Fruit fly (Drosophila melanogaster) whole organism, embryonic: Measurements from ENCODE around the gene Mct1.

Experiments
- CG10462 ChIP-seq: fragments of 200-800 bp; sonication (Bioruptor generic); optimal IDR thresholded peaks from 2 replicates; lab custom pipeline; 2016; ENCODE audit warnings: missing biosample characterization, missing genetic modification characterization
- CG11560 ChIP-seq: fragments of 200-800 bp; sonication (Bioruptor generic); IDR thresholded peaks from 3 replicates; pipeline ENCODE4 v1.3.6; 2022; ENCODE audit warnings: missing biosample characterization, missing genetic modification characterization
- CG12155 ChIP-seq: fragments of 200-800 bp; sonication (Bioruptor generic); optimal IDR thresholded peaks from 3 replicates; lab custom pipeline; 2016; ENCODE audit warnings: missing biosample characterization, missing genetic modification characterization
- CG12299 ChIP-seq: fragments of 200-800 bp; sonication (Bioruptor generic); optimal IDR thresholded peaks from 2 replicates; lab custom pipeline; 2018; ENCODE audit warnings: missing biosample characterization, mild to moderate bottlenecking, missing genetic modification characterization
- CG12659 ChIP-seq: fragments of 200-800 bp; sonication (Bioruptor generic); optimal IDR thresholded peaks from 3 replicates; lab custom pipeline; 2017; ENCODE audit warnings: mild to moderate bottlenecking, missing biosample characterization, missing genetic modification reagents, missing genetic modification characterization
- CG13775 ChIP-seq: fragments of 200-800 bp; sonication (Bioruptor generic); optimal IDR thresholded peaks from 3 replicates; lab custom pipeline; 2017; ENCODE audit warnings: missing biosample characterization, mild to moderate bottlenecking, missing genetic modification characterization
- CG1529 ChIP-seq: fragments of 200-800 bp; sonication (Bioruptor generic); optimal IDR thresholded peaks from 3 replicates; lab custom pipeline; 2018; ENCODE audit warnings: missing biosample characterization, missing genetic modification characterization
- CG1647 ChIP-seq: fragments of 200-800 bp; sonication (Bioruptor generic); optimal IDR thresholded peaks from 3 replicates; lab custom pipeline; 2016; ENCODE audit warnings: missing biosample characterization, missing genetic modification characterization
- CG1792 ChIP-seq: fragments of 200-800 bp; sonication (Bioruptor generic); optimal IDR thresholded peaks from 2 replicates; lab custom pipeline; 2016; ENCODE audit warnings: missing biosample characterization, missing genetic modification characterization
- CG33557 ChIP-seq: fragments of 200-800 bp; sonication (Bioruptor generic); optimal IDR thresholded peaks from 2 replicates; lab custom pipeline; 2019; ENCODE audit warnings: missing biosample characterization, mild to moderate bottlenecking, missing genetic modification characterization, moderate library complexity
- CG3407 ChIP-seq: fragments of 200-800 bp; sonication (Bioruptor generic); optimal IDR thresholded peaks from 2 replicates; lab custom pipeline; 2018; ENCODE audit warnings: missing biosample characterization, mild to moderate bottlenecking, missing genetic modification characterization
- CG34422 ChIP-seq: fragments of 200-800 bp; sonication (Bioruptor generic); IDR thresholded peaks from 3 replicates; pipeline ENCODE4 v1.3.6; 2022; ENCODE audit warnings: missing biosample characterization, missing genetic modification characterization
- CG42726 ChIP-seq: fragments of 200-800 bp; sonication (Bioruptor generic); IDR thresholded peaks from 2 replicates; pipeline ENCODE4 v1.3.6; 2022; ENCODE audit warnings: missing biosample characterization, missing genetic modification characterization; ENCODE audit not compliant: partially characterized antibody
- CG5245 ChIP-seq: fragments of 200-800 bp; sonication (Bioruptor generic); optimal IDR thresholded peaks from 3 replicates; lab custom pipeline; 2016; ENCODE audit warnings: missing biosample characterization, missing genetic modification characterization
- CG6765 ChIP-seq: fragments of 200-800 bp; sonication (Bioruptor generic); optimal IDR thresholded peaks from 3 replicates; lab custom pipeline; 2017; ENCODE audit warnings: missing biosample characterization, mild to moderate bottlenecking, missing genetic modification characterization
- CG9727 ChIP-seq: fragments of 200-800 bp; sonication (Bioruptor generic); optimal IDR thresholded peaks from 3 replicates; lab custom pipeline; 2017; ENCODE audit warnings: missing biosample characterization, mild to moderate bottlenecking, missing genetic modification characterization
- D ChIP-seq, 2 experiments: fragments of 200-800 bp in 1 of 2; fragments of >200 bp in 1 of 2; sonication (Bioruptor generic) in 1 of 2; optimal IDR thresholded peaks; 2 replicates in 1 of 2; 3 replicates in 1 of 2; lab custom pipeline; 2017; ENCODE audit warnings: mild to moderate bottlenecking in 1 of 2, missing biosample characterization in 1 of 2, missing genetic modification characterization in 1 of 2, missing genetic modification reagents in 1 of 2
- Dbx ChIP-seq: fragments of 200-800 bp; sonication (Bioruptor generic); IDR thresholded peaks from 3 replicates; pipeline ENCODE4 v1.3.6; 2022; ENCODE audit warnings: missing biosample characterization, missing genetic modification characterization
- Dll ChIP-seq: fragments of 200-800 bp; sonication (Bioruptor generic); IDR thresholded peaks from 4 replicates; pipeline ENCODE4 v1.3.6; 2022; ENCODE audit warnings: missing biosample characterization, missing genetic modification characterization; ENCODE audit not compliant: partially characterized antibody
- Doc3 ChIP-seq: fragments of 200-800 bp; sonication (Bioruptor generic); IDR thresholded peaks from 3 replicates; pipeline ENCODE4 v1.3.6; 2022; ENCODE audit warnings: missing biosample characterization, missing genetic modification characterization; ENCODE audit not compliant: partially characterized antibody
- ERR ChIP-seq: fragments of 200-800 bp; sonication (Bioruptor generic); optimal IDR thresholded peaks from 2 replicates; lab custom pipeline; 2016; ENCODE audit warnings: missing biosample characterization, missing genetic modification characterization
- Hand ChIP-seq: fragments of 200-800 bp; sonication (Bioruptor generic); optimal IDR thresholded peaks from 2 replicates; lab custom pipeline; 2017; ENCODE audit warnings: mild to moderate bottlenecking, missing biosample characterization, missing genetic modification reagents, missing genetic modification characterization
- HmgZ ChIP-seq: fragments of 200-800 bp; sonication (Bioruptor generic); optimal IDR thresholded peaks from 2 replicates; lab custom pipeline; 2018; ENCODE audit warnings: missing biosample characterization, mild to moderate bottlenecking, missing genetic modification characterization
- Lim3 ChIP-seq: fragments of 200-800 bp; sonication (Bioruptor generic); IDR thresholded peaks from 2 replicates; pipeline ENCODE4 v1.3.6; 2022; ENCODE audit warnings: missing biosample characterization, missing genetic modification characterization
- Meics ChIP-seq: fragments of 200-800 bp; sonication (Bioruptor generic); optimal IDR thresholded peaks from 2 replicates; lab custom pipeline; 2017; ENCODE audit warnings: missing biosample characterization, mild to moderate bottlenecking, missing genetic modification characterization
- Myb ChIP-seq: fragments of 200-800 bp; sonication (Bioruptor generic); optimal IDR thresholded peaks from 2 replicates; lab custom pipeline; 2016; ENCODE audit warnings: missing biosample characterization, missing genetic modification characterization
- NC2β ChIP-seq: fragments of 200-800 bp; sonication (Bioruptor generic); optimal IDR thresholded peaks from 2 replicates; lab custom pipeline; 2016; ENCODE audit warnings: missing biosample characterization, missing genetic modification characterization
- Nf-YA ChIP-seq: fragments of 200-800 bp; sonication (Bioruptor generic); IDR thresholded peaks from 2 replicates; pipeline ENCODE4 v1.3.6; 2022; ENCODE audit warnings: missing biosample characterization, missing genetic modification characterization
- Oaz ChIP-seq: fragments of 200-800 bp; sonication (Bioruptor generic); IDR thresholded peaks from 2 replicates; pipeline ENCODE4 v1.3.6; 2022; ENCODE audit warnings: missing biosample characterization, missing genetic modification characterization
- Ptx1 ChIP-seq: fragments of 200-800 bp; sonication (Bioruptor generic); IDR thresholded peaks from 2 replicates; pipeline ENCODE4 v1.3.6; 2022; ENCODE audit warnings: missing biosample characterization, missing genetic modification characterization
- Rfx ChIP-seq: fragments of 200-800 bp; sonication (Bioruptor generic); IDR thresholded peaks from 2 replicates; pipeline ENCODE4 v1.3.6; 2022; ENCODE audit warnings: missing biosample characterization, missing genetic modification characterization
- Sox102F ChIP-seq: fragments of 200-800 bp; sonication (Bioruptor generic); optimal IDR thresholded peaks from 2 replicates; lab custom pipeline; 2018; ENCODE audit warnings: missing biosample characterization, mild to moderate bottlenecking, missing genetic modification characterization, moderate library complexity
- Sry-β ChIP-seq: fragments of 200-800 bp; sonication (Bioruptor generic); optimal IDR thresholded peaks from 2 replicates; lab custom pipeline; 2018; ENCODE audit warnings: missing biosample characterization, mild to moderate bottlenecking, missing genetic modification characterization, moderate library complexity
- bowl ChIP-seq: fragments of 200-800 bp; sonication (Bioruptor generic); IDR thresholded peaks from 2 replicates; pipeline ENCODE4 v1.3.6; 2022; ENCODE audit warnings: missing biosample characterization, missing genetic modification characterization
- br ChIP-seq: fragments of >200 bp; optimal IDR thresholded peaks from 2 replicates; lab custom pipeline; 2017
- ewg ChIP-seq: fragments of 200-800 bp; sonication (Bioruptor generic); optimal IDR thresholded peaks from 3 replicates; lab custom pipeline; 2017; ENCODE audit warnings: mild to moderate bottlenecking, missing biosample characterization, missing genetic modification reagents, missing genetic modification characterization
- fd64A ChIP-seq: fragments of 200-800 bp; sonication (Bioruptor generic); optimal IDR thresholded peaks from 3 replicates; lab custom pipeline; 2018; ENCODE audit warnings: missing biosample characterization, mild to moderate bottlenecking, missing genetic modification characterization
- fd96Cb ChIP-seq: fragments of 200-800 bp; sonication (Bioruptor generic); optimal IDR thresholded peaks from 2 replicates; lab custom pipeline; 2018; ENCODE audit warnings: missing biosample characterization, mild to moderate bottlenecking, missing genetic modification characterization, moderate library complexity
- gsb ChIP-seq: fragments of 200-800 bp; sonication (Bioruptor generic); IDR thresholded peaks from 2 replicates; pipeline ENCODE4 v1.3.6; 2022; ENCODE audit warnings: missing biosample characterization, missing genetic modification characterization
- hbn ChIP-seq: fragments of 200-800 bp; sonication (Bioruptor generic); IDR thresholded peaks from 2 replicates; pipeline ENCODE4 v1.3.6; 2022; ENCODE audit warnings: missing biosample characterization, missing genetic modification characterization; ENCODE audit not compliant: partially characterized antibody
- lbe ChIP-seq: fragments of 200-800 bp; sonication (Bioruptor generic); optimal IDR thresholded peaks from 2 replicates; lab custom pipeline; 2016; ENCODE audit warnings: missing biosample characterization, mild to moderate bottlenecking, missing genetic modification characterization
- org-1 ChIP-seq: fragments of 200-800 bp; sonication (Bioruptor generic); optimal IDR thresholded peaks from 2 replicates; lab custom pipeline; 2017; ENCODE audit warnings: missing biosample characterization, missing genetic modification characterization
- otp ChIP-seq: fragments of 200-800 bp; sonication (Bioruptor generic); IDR thresholded peaks from 3 replicates; pipeline ENCODE4, ENCODE4 v1.3.6; 2022; ENCODE audit warnings: missing biosample characterization, missing genetic modification characterization
- pzg ChIP-seq: fragments of 200-800 bp; sonication (Bioruptor generic); optimal IDR thresholded peaks from 3 replicates; lab custom pipeline; 2018; ENCODE audit warnings: missing biosample characterization, mild to moderate bottlenecking, missing genetic modification characterization, moderate library complexity
- repo ChIP-seq: fragments of 200-800 bp; sonication (Bioruptor generic); optimal IDR thresholded peaks from 2 replicates; lab custom pipeline; 2016; ENCODE audit warnings: missing biosample characterization, missing genetic modification characterization
- sc ChIP-seq, 3 experiments: fragments of >200 bp in 2 of 3; fragments of 200-800 bp in 1 of 3; sonication (Bioruptor generic) in 1 of 3; optimal IDR thresholded peaks; 2 replicates in 2 of 3; 3 replicates in 1 of 3; lab custom pipeline; 2017; ENCODE audit warnings: mild to moderate bottlenecking in 1 of 3, missing biosample characterization in 1 of 3, missing genetic modification characterization in 1 of 3, missing genetic modification reagents in 1 of 3
- sens-2 ChIP-seq: fragments of 200-800 bp; sonication (Bioruptor generic); IDR thresholded peaks from 2 replicates; pipeline ENCODE4 v1.3.6; 2022; ENCODE audit warnings: missing biosample characterization, missing genetic modification characterization
- sob ChIP-seq: fragments of 200-800 bp; sonication (Bioruptor generic); IDR thresholded peaks from 2 replicates; pipeline ENCODE4 v1.3.6; 2022; ENCODE audit warnings: missing biosample characterization, missing genetic modification characterization
- tin ChIP-seq: fragments of 200-800 bp; sonication (Bioruptor generic); optimal IDR thresholded peaks from 3 replicates; lab custom pipeline; 2016; ENCODE audit warnings: missing biosample characterization, missing genetic modification characterization
- vvl ChIP-seq: fragments of 200-800 bp; sonication (Bioruptor generic); IDR thresholded peaks from 2 replicates; pipeline ENCODE4 v1.3.6; 2022; ENCODE audit warnings: missing biosample characterization, missing genetic modification characterization
- zfh2 ChIP-seq: fragments of 200-800 bp; sonication (Bioruptor generic); optimal IDR thresholded peaks from 2 replicates; lab custom pipeline; 2016; ENCODE audit warnings: missing biosample characterization, missing genetic modification characterization

Gene Mct1

DNA sequence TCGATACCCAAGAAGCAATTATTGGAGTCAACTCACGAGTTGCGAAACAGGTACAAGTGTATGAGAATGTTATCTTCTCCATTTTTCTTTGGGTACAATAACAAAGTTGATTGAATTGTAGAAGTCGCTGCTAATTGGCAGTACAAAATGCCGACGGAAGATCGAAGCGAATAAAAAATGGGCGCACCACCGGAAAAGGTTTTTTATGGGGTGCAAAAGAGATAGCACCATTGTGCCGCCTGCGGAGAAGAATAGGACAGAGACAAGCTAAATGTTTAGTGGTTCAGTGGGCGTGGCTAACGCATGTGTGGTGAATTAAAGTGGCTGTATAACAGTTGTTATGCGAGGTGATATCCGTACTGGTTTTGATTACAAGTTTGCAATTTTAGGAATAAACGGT lies 48.5 kb upstream of the Mct1 start (continued):
- TF ChIP-seq vvl (GFP tag; lab: Robert Waterston, UW) (peak; percentile 41; the same call in 1 of the 2 replicates), repo (GFP tag; lab: Kevin White, UChicago) (no peak), lbe (no peak), Ptx1 (GFP tag; lab: Robert Waterston, UW) (no peak), fd64A (GFP tag; lab: Kevin White, UChicago) (no peak), CG10462 (GFP tag; lab: Kevin White, UChicago) (no peak), Myb (no peak), hbn (no peak), tin (GFP tag; lab: Kevin White, UChicago) (no peak), CG6765 (GFP tag; lab: Kevin White, UChicago) (no peak), CG12155 (GFP tag; lab: Kevin White, UChicago) (no peak), zfh2 (no peak), CG42726 (GFP tag; lab: Robert Waterston, UW) (no peak), CG1647 (GFP tag; lab: Kevin White, UChicago) (no peak), Dll (GFP tag; lab: Robert Waterston, UW) (no peak), CG3407 (GFP tag; lab: Kevin White, UChicago) (no peak), sens-2 (GFP tag; lab: Robert Waterston, UW) (no peak), Sry-β (no peak), sob (GFP tag; lab: Robert Waterston, UW) (no peak), Doc3 (GFP tag; lab: Robert Waterston, UW) (no peak), fd96Cb (no peak), Oaz (GFP tag; lab: Robert Waterston, UW) (no peak), Hand (no peak), Meics (GFP tag; lab: Kevin White, UChicago) (no peak), Dbx (GFP tag; lab: Robert Waterston, UW) (no peak), ERR (GFP tag; lab: Kevin White, UChicago) (no peak), NC2β (GFP tag; lab: Kevin White, UChicago) (no peak), CG33557 (GFP tag; lab: Kevin White, UChicago) (peak; percentile 8), gsb (GFP tag; lab: Robert Waterston, UW) (no peak), D (optimal IDR thresholded peaks at IDR 0.05; lab: Kevin White, UChicago) (no peak), D (GFP tag; optimal IDR thresholded peaks at IDR 0.05; lab: Kevin White, UChicago) (no peak), ewg (GFP tag; lab: Kevin White, UChicago) (no peak), CG1529 (GFP tag; lab: Kevin White, UChicago) (no peak), CG11560 (tag; lab: Robert Waterston, UW) (no peak), CG13775 (GFP tag; lab: Kevin White, UChicago) (no peak), org-1 (GFP tag; lab: Kevin White, UChicago) (no peak), Rfx (GFP tag; lab: Robert Waterston, UW) (no peak), CG1792 (GFP tag; lab: Kevin White, UChicago) (no peak), br (lab: Kevin White, UChicago) (no peak), HmgZ (tag; lab: Kevin White, UChicago) (no peak), CG34422 (GFP tag; lab: Robert Waterston, UW) (no peak), Nf-YA (GFP tag; lab: Robert Waterston, UW) (peak; percentile 68), Lim3 (GFP tag; lab: Robert Waterston, UW) (no peak), bowl (GFP tag; lab: Robert Waterston, UW) (no peak), Sox102F (GFP tag; lab: Kevin White, UChicago) (no peak), CG12299 (tag; lab: Kevin White, UChicago) (no peak), CG12659 (GFP tag; lab: Kevin White, UChicago) (no peak), CG5245 (GFP tag; lab: Kevin White, UChicago) (no peak), otp (0 out of 3 replicates have a peak, but pooled peaks have one; percentile 41), pzg (GFP tag; lab: Kevin White, UChicago) (no peak), CG9727 (no peak), sc (optimal IDR thresholded peaks at IDR 0.05; lab: Kevin White, UChicago) (no peak), sc (GFP tag; optimal IDR thresholded peaks at IDR 0.05; lab: Kevin White, UChicago) (no peak)
